Worm (Caenorhabditis elegans): ENCODE results near the gene nhr-234.
A peak's percentile ranks its signal among the peaks of the same experiment; 100 is the strongest.

nhr-234 gene

ce11 chrII:12672512-12672911 lies 36.0 kb downstream of the nhr-234 start:
- TF ChIP-seq hmg-4 (GFP tag; optimal IDR thresholded peaks at IDR 0.05) (no peak), scrt-1 (GFP tag; IDR thresholded peaks at IDR 0.05) (no peak), ama-1 (optimal IDR thresholded peaks at IDR 0.05) (no peak), ets-7 (tag; optimal IDR thresholded peaks at IDR 0.05) (no peak)

- no peak for TF ChIP-seq ceh-13 (GFP tag; optimal IDR thresholded peaks at IDR 0.05)
- no peak for TF ChIP-seq hnd-1 (tag; optimal IDR thresholded peaks at IDR 0.05)
- no peak for TF ChIP-seq hmg-4 (GFP tag; optimal IDR thresholded peaks at IDR 0.05)
- no peak for TF ChIP-seq tbx-37 (GFP tag; conservative IDR thresholded peaks at IDR 0.05)
Measured at ce11 chrII:12673311-12673710, 36.8 kb downstream of the nhr-234 start.

ce11 chrII:12677710-12677974 lies 41.2 kb downstream of the nhr-234 start, which contains the start of gene Y38E10A.22:
Gene Y38E10A.22 (minus strand): TSS chrII:12677810.
- TF ChIP-seq ets-7 (tag; optimal IDR thresholded peaks at IDR 0.05) = no peak

ce11 chrII:12677975-12678866 lies 41.7 kb downstream of the nhr-234 start:
- TF ChIP-seq hnd-1 (tag; optimal IDR thresholded peaks at IDR 0.05) = no peak
- peak; percentile 83 for TF ChIP-seq pes-1 (GFP tag; IDR thresholded peaks at IDR 0.05)
- TF ChIP-seq hmbx-1 (tag; optimal IDR thresholded peaks at IDR 0.05) = no peak
- no peak for TF ChIP-seq tra-4 (tag; optimal IDR thresholded peaks at IDR 0.05)
- peak; percentile 49 for TF ChIP-seq B0310.2 (tag; optimal IDR thresholded peaks at IDR 0.05)
- 0 out of 2 replicates have a peak, but pooled peaks have one; percentile 22 for TF ChIP-seq sea-1 (GFP tag; conservative IDR thresholded peaks at IDR 0.05)
- peak; percentile 66 for TF ChIP-seq ceh-13 (GFP tag; optimal IDR thresholded peaks at IDR 0.05)
- peak; percentile 17 for TF ChIP-seq ets-7 (tag; optimal IDR thresholded peaks at IDR 0.05)
- TF ChIP-seq scrt-1 (GFP tag; IDR thresholded peaks at IDR 0.05) = peak; percentile 71
- peak; percentile 53 for TF ChIP-seq hmg-4 (GFP tag; optimal IDR thresholded peaks at IDR 0.05)
- TF ChIP-seq flt-1 (GFP tag; IDR thresholded peaks at IDR 0.05) = peak; percentile 66
- peak; percentile 3; the same call in 1 of the 2 replicates for TF ChIP-seq tbx-37 (GFP tag; conservative IDR thresholded peaks at IDR 0.05)
- TF ChIP-seq tbx-11 (GFP tag; IDR thresholded peaks at IDR 0.05) = peak; percentile 72; the same call in 1 of the 2 replicates
- no peak for TF ChIP-seq ama-1 (optimal IDR thresholded peaks at IDR 0.05)
- peak; percentile 75 for TF ChIP-seq ceh-36 (tag; optimal IDR thresholded peaks at IDR 0.05)
- no peak for TF ChIP-seq F13C5.2 (tag; optimal IDR thresholded peaks at IDR 0.05)
- TF ChIP-seq aly-1 (tag; optimal IDR thresholded peaks at IDR 0.05) = peak; percentile 63

ce11 chrII:12678867-12679134 lies 42.3 kb downstream of the nhr-234 start, which contains the start of gene Y38E10A.24:
Gene Y38E10A.24 (plus strand): TSS chrII:12679035.
- TF ChIP-seq ets-7 (tag; optimal IDR thresholded peaks at IDR 0.05) (no peak), hmbx-1 (tag; optimal IDR thresholded peaks at IDR 0.05) (no peak), ama-1 (optimal IDR thresholded peaks at IDR 0.05) (no peak), hmg-4 (GFP tag; optimal IDR thresholded peaks at IDR 0.05) (no peak), F13C5.2 (tag; optimal IDR thresholded peaks at IDR 0.05) (no peak), scrt-1 (GFP tag; IDR thresholded peaks at IDR 0.05) (no peak), ceh-36 (tag; optimal IDR thresholded peaks at IDR 0.05) (no peak), B0310.2 (tag; optimal IDR thresholded peaks at IDR 0.05) (no peak), hnd-1 (tag; optimal IDR thresholded peaks at IDR 0.05) (no peak), pes-1 (GFP tag; IDR thresholded peaks at IDR 0.05) (no peak), ceh-13 (GFP tag; optimal IDR thresholded peaks at IDR 0.05) (no peak), aly-1 (tag; optimal IDR thresholded peaks at IDR 0.05) (no peak), flt-1 (GFP tag; IDR thresholded peaks at IDR 0.05) (no peak), tbx-37 (GFP tag; conservative IDR thresholded peaks at IDR 0.05) (no peak), tbx-11 (GFP tag; IDR thresholded peaks at IDR 0.05) (no peak)

- TF ChIP-seq F13C5.2 (tag; optimal IDR thresholded peaks at IDR 0.05) = peak; percentile 6
- no peak for TF ChIP-seq ceh-36 (tag; optimal IDR thresholded peaks at IDR 0.05)
Measured at ce11 chrII:12679635-12680034, 43.2 kb downstream of the nhr-234 start, which contains the start of the genes Y38E10A.33 and cox-10. Gene Y38E10A.33 (minus strand): TSS chrII:12679646. Gene cox-10 (plus strand): TSS chrII:12679954.
